Fruit fly (Drosophila melanogaster) whole organism, embryonic: Measurements from ENCODE around the gene udt.

Experiments used
- Atf-2 ChIP-seq: fragments of 200-800 bp; sonication (Bioruptor generic); optimal IDR thresholded peaks from 2 replicates; lab custom pipeline; 2016; ENCODE audit warnings: missing biosample characterization, missing genetic modification characterization
- Atf6 ChIP-seq: fragments of 200-800 bp; sonication (Bioruptor generic); IDR thresholded peaks from 2 replicates; pipeline ENCODE4 v1.3.6; 2022; ENCODE audit warnings: missing biosample characterization, missing genetic modification characterization
- CG1024 ChIP-seq: fragments of 200-800 bp; sonication (Bioruptor generic); IDR thresholded peaks from 2 replicates; pipeline ENCODE4 v1.3.6; 2022; ENCODE audit warnings: missing biosample characterization, missing genetic modification characterization
- CG10565 ChIP-seq: fragments of 200-800 bp; sonication (Bioruptor generic); optimal IDR thresholded peaks from 3 replicates; lab custom pipeline; 2016; ENCODE audit warnings: missing biosample characterization, mild to moderate bottlenecking, missing genetic modification characterization
- CG12155 ChIP-seq: fragments of 200-800 bp; sonication (Bioruptor generic); optimal IDR thresholded peaks from 3 replicates; lab custom pipeline; 2016; ENCODE audit warnings: missing biosample characterization, missing genetic modification characterization
- CG13624 ChIP-seq: fragments of 200-800 bp; sonication (Bioruptor generic); optimal IDR thresholded peaks from 2 replicates; lab custom pipeline; 2016; ENCODE audit warnings: missing biosample characterization, missing genetic modification characterization
- CG13775 ChIP-seq: fragments of 200-800 bp; sonication (Bioruptor generic); optimal IDR thresholded peaks from 3 replicates; lab custom pipeline; 2017; ENCODE audit warnings: missing biosample characterization, mild to moderate bottlenecking, missing genetic modification characterization
- CG15479 ChIP-seq: fragments of 200-800 bp; sonication (Bioruptor generic); optimal IDR thresholded peaks from 3 replicates; lab custom pipeline; 2019; ENCODE audit warnings: missing biosample characterization, mild to moderate bottlenecking, missing genetic modification characterization, moderate library complexity
- CG1603 ChIP-seq: fragments of 200-800 bp; sonication (Bioruptor generic); optimal IDR thresholded peaks from 2 replicates; lab custom pipeline; 2019; ENCODE audit warnings: missing biosample characterization, mild to moderate bottlenecking, missing genetic modification characterization, moderate library complexity
- CG17186 ChIP-seq: fragments of 200-800 bp; sonication (Bioruptor generic); optimal IDR thresholded peaks from 3 replicates; lab custom pipeline; 2017; ENCODE audit warnings: missing biosample characterization, missing genetic modification reagents, missing genetic modification characterization
- CG2129 ChIP-seq: fragments of 200-800 bp; sonication (Bioruptor generic); IDR thresholded peaks from 2 replicates; pipeline ENCODE4 v1.3.6; 2022; ENCODE audit warnings: missing biosample characterization, missing genetic modification characterization; ENCODE audit not compliant: partially characterized antibody
- CG3163 ChIP-seq: fragments of 200-800 bp; sonication (Bioruptor generic); optimal IDR thresholded peaks from 3 replicates; lab custom pipeline; 2016; ENCODE audit warnings: missing biosample characterization, missing genetic modification characterization
- CG34224 ChIP-seq: fragments of 200-800 bp; sonication (Bioruptor generic); IDR thresholded peaks from 3 replicates; pipeline ENCODE4 v1.3.6; 2022; ENCODE audit warnings: missing biosample characterization, missing genetic modification characterization; ENCODE audit not compliant: partially characterized antibody
- CG34376 ChIP-seq: fragments of 200-800 bp; sonication (Bioruptor generic); optimal IDR thresholded peaks from 2 replicates; lab custom pipeline; 2018; ENCODE audit warnings: missing biosample characterization, mild to moderate bottlenecking, missing genetic modification characterization
- CG3726 ChIP-seq: fragments of 200-800 bp; sonication (Bioruptor generic); IDR thresholded peaks from 3 replicates; pipeline ENCODE4, ENCODE4 v1.3.6; 2022; ENCODE audit warnings: missing biosample characterization, missing genetic modification characterization
- CG42726 ChIP-seq: fragments of 200-800 bp; sonication (Bioruptor generic); IDR thresholded peaks from 2 replicates; pipeline ENCODE4 v1.3.6; 2022; ENCODE audit warnings: missing biosample characterization, missing genetic modification characterization; ENCODE audit not compliant: partially characterized antibody
- CG5245 ChIP-seq: fragments of 200-800 bp; sonication (Bioruptor generic); optimal IDR thresholded peaks from 3 replicates; lab custom pipeline; 2016; ENCODE audit warnings: missing biosample characterization, missing genetic modification characterization
- CG6175 ChIP-seq: fragments of 200-800 bp; sonication (Bioruptor generic); IDR thresholded peaks from 3 replicates; pipeline ENCODE4 v1.3.6; 2022; ENCODE audit warnings: missing biosample characterization, missing genetic modification characterization
- CG6791 ChIP-seq: fragments of 200-800 bp; sonication (Bioruptor generic); IDR thresholded peaks from 3 replicates; pipeline ENCODE4 v1.3.6; 2022; ENCODE audit warnings: missing biosample characterization, missing genetic modification characterization; ENCODE audit not compliant: partially characterized antibody
- CG7745 ChIP-seq: fragments of 200-800 bp; sonication (Bioruptor generic); optimal IDR thresholded peaks from 2 replicates; lab custom pipeline; 2018; ENCODE audit warnings: missing biosample characterization, mild to moderate bottlenecking, missing genetic modification characterization, moderate library complexity
- CG7928 ChIP-seq: fragments of 200-800 bp; sonication (Bioruptor generic); optimal IDR thresholded peaks from 2 replicates; lab custom pipeline; 2017; ENCODE audit warnings: missing biosample characterization, mild to moderate bottlenecking, missing genetic modification characterization
- CG8089 ChIP-seq: fragments of 200-800 bp; sonication (Bioruptor generic); optimal IDR thresholded peaks from 3 replicates; lab custom pipeline; 2016; ENCODE audit warnings: missing biosample characterization, missing genetic modification characterization
- CG8765 ChIP-seq: fragments of 200-800 bp; sonication (Bioruptor generic); IDR thresholded peaks from 2 replicates; pipeline ENCODE4 v1.3.6; 2022; ENCODE audit warnings: missing biosample characterization, missing genetic modification characterization
- Dfd ChIP-seq, 2 experiments: fragments of >200 bp; optimal IDR thresholded peaks; 2 replicates each; lab custom pipeline; 2017; ENCODE audit warnings: missing biosample characterization in 2 of 2, missing genetic modification characterization in 2 of 2
- GATAe ChIP-seq: fragments of 200-800 bp; sonication (Bioruptor generic); conservative IDR thresholded peaks from 2 replicates; pipeline ENCODE4 v1.3.6; 2022; ENCODE audit warnings: missing biosample characterization, missing genetic modification characterization
- Gsc ChIP-seq: fragments of 200-800 bp; sonication (Bioruptor generic); IDR thresholded peaks from 2 replicates; pipeline ENCODE4 v1.3.6; 2022; ENCODE audit warnings: missing biosample characterization, missing genetic modification characterization
- HLH54F ChIP-seq: fragments of 200-800 bp; sonication (Bioruptor generic); optimal IDR thresholded peaks from 3 replicates; lab custom pipeline; 2016; ENCODE audit warnings: missing biosample characterization, missing genetic modification characterization
- Hand ChIP-seq: fragments of 200-800 bp; sonication (Bioruptor generic); optimal IDR thresholded peaks from 2 replicates; lab custom pipeline; 2017; ENCODE audit warnings: mild to moderate bottlenecking, missing biosample characterization, missing genetic modification reagents, missing genetic modification characterization
- Lhr ChIP-seq: fragments of 200-800 bp; sonication (Bioruptor generic); optimal IDR thresholded peaks from 3 replicates; lab custom pipeline; 2017; ENCODE audit warnings: mild to moderate bottlenecking, missing biosample characterization, missing genetic modification reagents, missing genetic modification characterization
- Lim3 ChIP-seq: fragments of 200-800 bp; sonication (Bioruptor generic); IDR thresholded peaks from 2 replicates; pipeline ENCODE4 v1.3.6; 2022; ENCODE audit warnings: missing biosample characterization, missing genetic modification characterization
- Sry-β ChIP-seq: fragments of 200-800 bp; sonication (Bioruptor generic); optimal IDR thresholded peaks from 2 replicates; lab custom pipeline; 2018; ENCODE audit warnings: missing biosample characterization, mild to moderate bottlenecking, missing genetic modification characterization, moderate library complexity
- YL-1 ChIP-seq: fragments of 200-800 bp; sonication (Bioruptor generic); optimal IDR thresholded peaks from 3 replicates; lab custom pipeline; 2017; ENCODE audit warnings: missing biosample characterization, mild to moderate bottlenecking, missing genetic modification characterization
- ato ChIP-seq: fragments of 200-800 bp; sonication (Bioruptor generic); IDR thresholded peaks from 2 replicates; pipeline ENCODE4 v1.3.6; 2022; ENCODE audit warnings: missing biosample characterization, missing genetic modification characterization; ENCODE audit not compliant: partially characterized antibody
- bowl ChIP-seq: fragments of 200-800 bp; sonication (Bioruptor generic); IDR thresholded peaks from 2 replicates; pipeline ENCODE4 v1.3.6; 2022; ENCODE audit warnings: missing biosample characterization, missing genetic modification characterization
- br ChIP-seq: fragments of >200 bp; optimal IDR thresholded peaks from 2 replicates; lab custom pipeline; 2017
- crc ChIP-seq: fragments of 200-800 bp; sonication (Bioruptor generic); optimal IDR thresholded peaks from 2 replicates; lab custom pipeline; 2016; ENCODE audit warnings: missing biosample characterization, missing genetic modification characterization
- fd96Cb ChIP-seq: fragments of 200-800 bp; sonication (Bioruptor generic); optimal IDR thresholded peaks from 2 replicates; lab custom pipeline; 2018; ENCODE audit warnings: missing biosample characterization, mild to moderate bottlenecking, missing genetic modification characterization, moderate library complexity
- gce ChIP-seq: fragments of 200-800 bp; sonication (Bioruptor generic); IDR thresholded peaks from 3 replicates; pipeline ENCODE4 v1.3.6; 2022; ENCODE audit warnings: missing biosample characterization, missing genetic modification characterization
- insv ChIP-seq, 2 experiments: fragments of 200-800 bp; sonication (Bioruptor generic); optimal IDR thresholded peaks; 3 replicates each; lab custom pipeline; 2016 to 2018; ENCODE audit warnings: missing biosample characterization in 2 of 2, missing genetic modification characterization in 2 of 2
- lbe ChIP-seq: fragments of 200-800 bp; sonication (Bioruptor generic); optimal IDR thresholded peaks from 2 replicates; lab custom pipeline; 2016; ENCODE audit warnings: missing biosample characterization, mild to moderate bottlenecking, missing genetic modification characterization
- lmd ChIP-seq: fragments of 200-800 bp; sonication (Bioruptor generic); IDR thresholded peaks from 2 replicates; pipeline ENCODE4 v1.3.6; 2022; ENCODE audit warnings: missing biosample characterization, missing genetic modification characterization
- lov ChIP-seq, 2 experiments: fragments of 200-800 bp in 1 of 2; fragments of >200 bp in 1 of 2; sonication (Bioruptor generic) in 1 of 2; IDR thresholded peaks in 1 of 2; optimal IDR thresholded peaks in 1 of 2; 2 replicates in 1 of 2; 3 replicates in 1 of 2; pipeline versions ENCODE4 v1.3.6 to Lab custom; 2017 to 2022; ENCODE audit warnings: missing biosample characterization in 1 of 2, missing genetic modification characterization in 1 of 2
- pfk ChIP-seq: fragments of 200-800 bp; sonication (Bioruptor generic); optimal IDR thresholded peaks from 2 replicates; lab custom pipeline; 2018; ENCODE audit warnings: missing biosample characterization, mild to moderate bottlenecking, missing genetic modification characterization, moderate library complexity
- sisA ChIP-seq: fragments of 200-800 bp; sonication (Bioruptor generic); IDR thresholded peaks from 2 replicates; pipeline ENCODE4 v1.3.6; 2022; ENCODE audit warnings: missing biosample characterization, missing genetic modification characterization
- sna ChIP-seq: fragments of 200-800 bp; sonication (Bioruptor generic); IDR thresholded peaks from 2 replicates; pipeline ENCODE4 v1.3.6; 2022; ENCODE audit warnings: missing biosample characterization, missing genetic modification characterization; ENCODE audit not compliant: partially characterized antibody
- tgo ChIP-seq: fragments of 200-800 bp; sonication (Bioruptor generic); IDR thresholded peaks from 3 replicates; pipeline ENCODE4 v1.3.6; 2022; ENCODE audit warnings: missing biosample characterization, missing genetic modification characterization
- tin ChIP-seq: fragments of 200-800 bp; sonication (Bioruptor generic); optimal IDR thresholded peaks from 3 replicates; lab custom pipeline; 2016; ENCODE audit warnings: missing biosample characterization, missing genetic modification characterization
- unc-4 ChIP-seq: fragments of 200-800 bp; sonication (Bioruptor generic); IDR thresholded peaks from 2 replicates; pipeline ENCODE4 v1.3.6; 2022; ENCODE audit warnings: missing biosample characterization, missing genetic modification characterization; ENCODE audit not compliant: partially characterized antibody
- wor ChIP-seq: fragments of 200-800 bp; sonication (Bioruptor generic); IDR thresholded peaks from 2 replicates; pipeline ENCODE4 v1.3.6; 2022; ENCODE audit warnings: missing biosample characterization, missing genetic modification characterization

Gene udt

dm6 chr3R:23722680-23723372 is 40.2 kb downstream of the udt start, which contains the start of gene CG10365 (continued):
- TF ChIP-seq CG13775 (GFP tag; lab: Kevin White, UChicago) (peak; percentile 71), Hand (GFP tag; lab: Kevin White, UChicago) (peak; percentile 88), Lim3 (no peak), Gsc (no peak), Atf-2 (GFP tag; lab: Kevin White, UChicago) (no peak), crc (GFP tag; lab: Kevin White, UChicago) (no peak), insv (GFP tag; optimal IDR thresholded peaks at IDR 0.05; lab: Kevin White, UChicago) (peak in 1 of 2 experiments; percentile 13), CG5245 (GFP tag; lab: Kevin White, UChicago) (peak; percentile 65), CG34224 (no peak), wor (peak; percentile 57), CG2129 (GFP tag; lab: Robert Waterston, UW) (no peak), CG7745 (tag; lab: Kevin White, UChicago) (no peak), lov (optimal IDR thresholded peaks at IDR 0.05; lab: Kevin White, UChicago) (no peak), lov (GFP tag; IDR thresholded peaks at IDR 0.05; lab: Robert Waterston, UW) (no peak), CG1024 (GFP tag; lab: Robert Waterston, UW) (peak; percentile 60), Dfd (GFP tag; optimal IDR thresholded peaks at IDR 0.05; lab: Kevin White, UChicago) (no peak), CG1603 (tag; lab: Kevin White, UChicago) (peak; percentile 46), br (lab: Kevin White, UChicago) (no peak), CG12155 (GFP tag; lab: Kevin White, UChicago) (peak; percentile 76), Atf6 (GFP tag; lab: Robert Waterston, UW) (peak; percentile 94), CG3726 (peak; percentile 66; the same call in 1 of the 3 replicates), CG7928 (GFP tag; lab: Kevin White, UChicago) (no peak), CG8765 (no peak), pfk (GFP tag; lab: Kevin White, UChicago) (no peak), sisA (GFP tag; lab: Robert Waterston, UW) (peak; percentile 76), unc-4 (GFP tag; lab: Robert Waterston, UW) (0 out of 2 replicates have a peak, but pooled peaks have one; percentile 12), CG8089 (no peak), tgo (GFP tag; lab: Robert Waterston, UW) (peak; percentile 92), fd96Cb (tag; lab: Kevin White, UChicago) (peak; percentile 86), CG6175 (GFP tag; lab: Robert Waterston, UW) (0 out of 3 replicates have a peak, but pooled peaks have one; percentile 46), YL-1 (GFP tag; lab: Kevin White, UChicago) (no peak), CG34376 (GFP tag; lab: Kevin White, UChicago) (peak; percentile 22), CG13624 (GFP tag; lab: Kevin White, UChicago) (no peak), CG10565 (GFP tag; lab: Kevin White, UChicago) (no peak), lbe (GFP tag; lab: Kevin White, UChicago) (peak; percentile 3), HLH54F (GFP tag; lab: Kevin White, UChicago) (no peak), gce (GFP tag; lab: Robert Waterston, UW) (peak; percentile 87; the same call in 2 of the 3 replicates), CG3163 (GFP tag; lab: Kevin White, UChicago) (no peak), CG15479 (GFP tag; lab: Kevin White, UChicago) (no peak), CG42726 (no peak), CG6791 (GFP tag; lab: Robert Waterston, UW) (no peak), Sry-β (GFP tag; lab: Kevin White, UChicago) (no peak), lmd (GFP tag; lab: Robert Waterston, UW) (peak; percentile 85), bowl (peak; percentile 67; the same call in 1 of the 2 replicates), GATAe (peak; percentile 30; the same call in 1 of the 2 replicates), CG17186 (GFP tag; lab: Kevin White, UChicago) (no peak), tin (GFP tag; lab: Kevin White, UChicago) (peak; percentile 67), Lhr (GFP tag; lab: Kevin White, UChicago) (no peak), ato (no peak), sna (GFP tag; lab: Robert Waterston, UW) (no peak)
